Worm (Caenorhabditis elegans) whole organism, L1 larva: ENCODE data around the gene W01D2.6.
A peak's percentile ranks its signal among the peaks of the same experiment; 100 is the strongest.

Source experiments
- C16A3.4 ChIP-seq: fragments of 150-350 bp; optimal IDR thresholded peaks from 2 replicates; lab custom pipeline; 2014; ENCODE audit warnings: missing biosample characterization, missing genetic modification characterization
- C34B4.2 ChIP-seq: sonication (generic microtip); optimal IDR thresholded peaks from 2 replicates; lab custom pipeline; 2017; ENCODE audit warnings: mild to moderate bottlenecking, missing genetic modification characterization, missing compliant biosample characterization
- F16B12.6 ChIP-seq: fragments of 150-350 bp; optimal IDR thresholded peaks from 2 replicates; lab custom pipeline; 2014; ENCODE audit warnings: missing biosample characterization, missing genetic modification characterization
- Y116A8C.19 ChIP-seq: sonication (generic microtip); optimal IDR thresholded peaks from 2 replicates; lab custom pipeline; 2016; ENCODE audit warnings: missing compliant biosample characterization, missing genetic modification characterization, borderline replicate concordance
- aha-1 ChIP-seq: fragments of 150-350 bp; optimal IDR thresholded peaks from 2 replicates; lab custom pipeline; 2014; ENCODE audit warnings: missing biosample characterization, missing genetic modification characterization
- aly-2 ChIP-seq: fragments of 150-350 bp; optimal IDR thresholded peaks from 2 replicates; lab custom pipeline; 2014; ENCODE audit warnings: missing biosample characterization, missing genetic modification characterization
- ama-1 ChIP-seq: fragments of 150-350 bp; optimal IDR thresholded peaks from 2 replicates; lab custom pipeline; 2014
- blmp-1 ChIP-seq: fragments of 150-350 bp; optimal IDR thresholded peaks from 2 replicates; lab custom pipeline; 2014; ENCODE audit warnings: missing biosample characterization, missing genetic modification characterization
- ceh-63 ChIP-seq: fragments of 200-800 bp; sonication (Bioruptor generic); optimal IDR thresholded peaks from 2 replicates; lab custom pipeline; 2018; ENCODE audit warnings: mild to moderate bottlenecking, missing genetic modification characterization, missing compliant biosample characterization
- ceh-8 ChIP-seq: fragments of 200-800 bp; sonication (Bioruptor generic); optimal IDR thresholded peaks from 2 replicates; lab custom pipeline; 2018; ENCODE audit warnings: mild to moderate bottlenecking, missing genetic modification characterization, moderate library complexity, missing compliant biosample characterization
- ceh-88 ChIP-seq: fragments of 200-800 bp; sonication (Bioruptor generic); IDR thresholded peaks from 2 replicates; pipeline ENCODE4 v1.3.6; 2022; ENCODE audit warnings: missing genetic modification characterization, missing compliant biosample characterization
- ceh-90 ChIP-seq: sonication (generic microtip); optimal IDR thresholded peaks from 2 replicates; lab custom pipeline; 2016; ENCODE audit warnings: missing genetic modification characterization, missing compliant biosample characterization
- dpl-1 ChIP-seq, 3 experiments: fragments of 150-350 bp in 2 of 3; sonication (generic microtip) in 1 of 3; optimal IDR thresholded peaks; 2 replicates each; lab custom pipeline; 2014 to 2017; ENCODE audit warnings: missing biosample characterization in 3 of 3, missing genetic modification characterization in 3 of 3, missing genetic modification reagents in 3 of 3
- dsc-1 ChIP-seq: sonication (generic microtip); optimal IDR thresholded peaks from 2 replicates; lab custom pipeline; 2016; ENCODE audit warnings: mild to moderate bottlenecking, missing genetic modification characterization, missing compliant biosample characterization
- efl-1 ChIP-seq, 4 experiments: fragments of 150-350 bp; optimal IDR thresholded peaks in 3 of 4; peaks in 1 of 4; 1 replicate in 1 of 4; 2 replicates in 3 of 4; lab custom pipeline; 2014; ENCODE audit warnings: missing biosample characterization in 2 of 4, missing genetic modification characterization in 2 of 4, missing genetic modification reagents in 2 of 4
- efl-3 ChIP-seq: fragments of 200-800 bp; sonication (Bioruptor generic); optimal IDR thresholded peaks from 2 replicates; lab custom pipeline; 2018; ENCODE audit warnings: mild to moderate bottlenecking, missing genetic modification characterization, missing compliant biosample characterization
- egl-13 ChIP-seq: sonication (generic microtip); optimal IDR thresholded peaks from 2 replicates; lab custom pipeline; 2016; ENCODE audit warnings: missing genotype, missing genetic modification reagents, missing genetic modification characterization, missing compliant biosample characterization
- egl-27 ChIP-seq, 2 experiments: fragments of 150-350 bp in 1 of 2; sonication (generic microtip); optimal IDR thresholded peaks; 3 replicates each; lab custom pipeline; 2017 to 2018; ENCODE audit warnings: missing biosample characterization in 2 of 2, missing genetic modification characterization in 2 of 2, missing genetic modification reagents in 2 of 2
- elt-3 ChIP-seq, 6 experiments: fragments of 150-350 bp in 1 of 6; sonication (generic microtip); optimal IDR thresholded peaks; 2 replicates each; lab custom pipeline; 2017 to 2018; ENCODE audit warnings: missing biosample characterization in 6 of 6, missing genetic modification characterization in 6 of 6, inconsistent platforms in 1 of 6
- ets-5 ChIP-seq: fragments of 200-800 bp; sonication (Bioruptor generic); IDR thresholded peaks from 2 replicates; pipeline ENCODE4 v1.3.6; 2022; ENCODE audit warnings: missing genetic modification characterization, missing compliant biosample characterization
- fkh-4 ChIP-seq: sonication (generic microtip); optimal IDR thresholded peaks from 2 replicates; lab custom pipeline; 2016; ENCODE audit warnings: missing compliant biosample characterization, missing genetic modification characterization, borderline replicate concordance
- fkh-8 ChIP-seq: sonication (generic microtip); optimal IDR thresholded peaks from 2 replicates; lab custom pipeline; 2016; ENCODE audit warnings: mild to moderate bottlenecking, missing genetic modification characterization, missing compliant biosample characterization
- grh-1 ChIP-seq: fragments of 200-800 bp; sonication (Bioruptor generic); IDR thresholded peaks from 2 replicates; pipeline ENCODE4 v1.3.6; 2022; ENCODE audit warnings: missing genetic modification reagents, missing genetic modification characterization, missing compliant biosample characterization
- hlh-17 ChIP-seq: fragments of 200-800 bp; sonication (Bioruptor generic); optimal IDR thresholded peaks from 2 replicates; lab custom pipeline; 2018; ENCODE audit warnings: missing genetic modification characterization, mild to moderate bottlenecking, missing compliant biosample characterization, moderate library complexity, borderline replicate concordance
- hpl-2 ChIP-seq: fragments of 150-350 bp; optimal IDR thresholded peaks from 2 replicates; lab custom pipeline; 2014; ENCODE audit warnings: missing biosample characterization, missing genetic modification reagents, missing genetic modification characterization
- irx-1 ChIP-seq: sonication (generic microtip); optimal IDR thresholded peaks from 2 replicates; lab custom pipeline; 2016; ENCODE audit warnings: missing genetic modification characterization, missing compliant biosample characterization
- lin-13 ChIP-seq: fragments of 150-350 bp; optimal IDR thresholded peaks from 2 replicates; lab custom pipeline; 2014; ENCODE audit warnings: missing biosample characterization, missing genetic modification reagents, missing genetic modification characterization
- lin-35 ChIP-seq, 2 experiments: fragments of 150-350 bp; optimal IDR thresholded peaks; 2 replicates each; lab custom pipeline; 2014; ENCODE audit warnings: missing biosample characterization in 2 of 2, missing genetic modification characterization in 2 of 2, missing genetic modification reagents in 2 of 2
- lin-39 ChIP-seq: fragments of 150-350 bp; optimal IDR thresholded peaks from 2 replicates; lab custom pipeline; 2014; ENCODE audit warnings: missing biosample characterization, missing genetic modification reagents, missing genetic modification characterization
- lir-3 ChIP-seq: sonication (generic microtip); optimal IDR thresholded peaks from 2 replicates; lab custom pipeline; 2016; ENCODE audit warnings: mild to moderate bottlenecking, missing genetic modification characterization, moderate library complexity, missing compliant biosample characterization; ENCODE audit not compliant: poor library complexity
- mep-1 ChIP-seq: fragments of 150-350 bp; optimal IDR thresholded peaks from 2 replicates; lab custom pipeline; 2014; ENCODE audit warnings: missing biosample characterization, missing genetic modification characterization
- nhr-19 ChIP-seq: fragments of 200-800 bp; sonication (Bioruptor generic); conservative IDR thresholded peaks from 2 replicates; pipeline ENCODE4 v1.3.6; 2022; ENCODE audit warnings: missing genetic modification characterization, missing compliant biosample characterization
- nhr-20 ChIP-seq: sonication (generic microtip); optimal IDR thresholded peaks from 2 replicates; lab custom pipeline; 2016; ENCODE audit warnings: mild to moderate bottlenecking, missing genetic modification characterization, missing compliant biosample characterization
- nhr-47 ChIP-seq: sonication (generic microtip); optimal IDR thresholded peaks from 2 replicates; lab custom pipeline; 2016; ENCODE audit warnings: mild to moderate bottlenecking, missing genetic modification characterization, moderate library complexity, missing compliant biosample characterization
- nhr-76 ChIP-seq: sonication (generic microtip); optimal IDR thresholded peaks from 2 replicates; lab custom pipeline; 2017; ENCODE audit warnings: missing biosample characterization, missing genetic modification characterization
- nhr-84 ChIP-seq: sonication (generic microtip); optimal IDR thresholded peaks from 2 replicates; lab custom pipeline; 2017; ENCODE audit warnings: missing biosample characterization, missing genetic modification characterization
- nhr-85 ChIP-seq: sonication (generic microtip); peaks from one replicate; lab custom pipeline; 2016; ENCODE audit warnings: missing genetic modification characterization, inconsistent platforms, missing compliant biosample characterization
- pag-3 ChIP-seq: sonication (generic microtip); optimal IDR thresholded peaks from 2 replicates; lab custom pipeline; 2017; ENCODE audit warnings: missing genetic modification characterization, mild to moderate bottlenecking, missing compliant biosample characterization, antibody characterized with exemption, borderline replicate concordance; ENCODE audit not compliant: insufficient read depth
- pax-3 ChIP-seq: fragments of 200-800 bp; sonication (Bioruptor generic); optimal IDR thresholded peaks from 2 replicates; lab custom pipeline; 2018; ENCODE audit warnings: mild to moderate bottlenecking, missing genetic modification characterization, moderate library complexity, missing compliant biosample characterization
- skn-1 ChIP-seq: fragments of 150-350 bp; optimal IDR thresholded peaks from 2 replicates; lab custom pipeline; 2014; ENCODE audit warnings: missing biosample characterization, missing genetic modification characterization
- snu-23 ChIP-seq: sonication (generic microtip); optimal IDR thresholded peaks from 2 replicates; lab custom pipeline; 2016; ENCODE audit warnings: missing genetic modification characterization, missing compliant biosample characterization
- sup-37 ChIP-seq: fragments of 200-800 bp; sonication (Bioruptor generic); optimal IDR thresholded peaks from 2 replicates; lab custom pipeline; 2018; ENCODE audit warnings: mild to moderate bottlenecking, missing genetic modification characterization, missing compliant biosample characterization
- swsn-7 ChIP-seq: sonication (generic microtip); optimal IDR thresholded peaks from 2 replicates; lab custom pipeline; 2016; ENCODE audit warnings: missing genetic modification characterization, missing compliant biosample characterization
- tbx-2 ChIP-seq: sonication (generic microtip); optimal IDR thresholded peaks from 2 replicates; lab custom pipeline; 2016; ENCODE audit warnings: missing genetic modification characterization, missing compliant biosample characterization
- tlp-1 ChIP-seq: fragments of 150-350 bp; optimal IDR thresholded peaks from 2 replicates; lab custom pipeline; 2014; ENCODE audit warnings: missing biosample characterization, missing genetic modification characterization
- unc-30 ChIP-seq: sonication (generic microtip); optimal IDR thresholded peaks from 2 replicates; lab custom pipeline; 2017; ENCODE audit warnings: missing biosample characterization, missing genetic modification characterization
- unc-86 ChIP-seq: sonication (generic microtip); optimal IDR thresholded peaks from 2 replicates; lab custom pipeline; 2016; ENCODE audit warnings: missing genetic modification characterization, missing compliant biosample characterization
- xbp-1 ChIP-seq: sonication (generic microtip); optimal IDR thresholded peaks from 2 replicates; lab custom pipeline; 2016; ENCODE audit warnings: missing genetic modification characterization, missing compliant biosample characterization
- zip-4 ChIP-seq: fragments of 200-800 bp; sonication (Bioruptor generic); optimal IDR thresholded peaks from 2 replicates; lab custom pipeline; 2018; ENCODE audit warnings: mild to moderate bottlenecking, missing genetic modification characterization, moderate library complexity, missing compliant biosample characterization
- ztf-4 ChIP-seq: fragments of 150-350 bp; optimal IDR thresholded peaks from 2 replicates; lab custom pipeline; 2014; ENCODE audit warnings: missing biosample characterization, missing genetic modification characterization

W01D2.6 gene

ce11 chrII:14804259-14804899, 4.4 kb upstream of the W01D2.6 start, which contains the start of gene W01D2.3 (continued):
- TF ChIP-seq F16B12.6 = peak; percentile 28
- TF ChIP-seq fkh-4 = no peak
- TF ChIP-seq blmp-1 (tag; lab: Kevin White, UChicago) = peak; percentile 48
- peak; percentile 74 for TF ChIP-seq tbx-2 (tag; lab: Kevin White, UChicago)
- TF ChIP-seq egl-13 (tag; lab: Kevin White, UChicago) = peak; percentile 27
- peak; percentile 77 for TF ChIP-seq zip-4
- no peak for TF ChIP-seq unc-30 (tag; lab: Kevin White, UChicago)
- no peak for TF ChIP-seq ceh-63 (GFP tag; lab: Kevin White, UChicago)
- TF ChIP-seq xbp-1 (tag; lab: Kevin White, UChicago) = peak; percentile 69
- no peak for TF ChIP-seq egl-27 (tag; optimal IDR thresholded peaks at IDR 0.05; lab: Kevin White, UChicago)
- peak; percentile 81 for TF ChIP-seq aly-2 (tag; lab: Kevin White, UChicago)
- no peak for TF ChIP-seq pag-3 (tag; lab: Kevin White, UChicago)
- TF ChIP-seq Y116A8C.19 = no peak
- no peak for TF ChIP-seq tlp-1
- no peak for TF ChIP-seq hpl-2 (GFP tag; lab: Kevin White, UChicago)
- TF ChIP-seq swsn-7 (tag; lab: Kevin White, UChicago) = peak; percentile 84
- TF ChIP-seq nhr-84 = no peak
- TF ChIP-seq ama-1 (lab: Kevin White, UChicago) = no peak
- no peak for TF ChIP-seq fkh-8 (tag; lab: Kevin White, UChicago)
- no peak for TF ChIP-seq hlh-17 (GFP tag; lab: Kevin White, UChicago)
- TF ChIP-seq lir-3 (tag; lab: Kevin White, UChicago) = peak; percentile 32
- peak; percentile 70 for TF ChIP-seq unc-86 (tag; lab: Kevin White, UChicago)
- no peak for TF ChIP-seq ceh-90 (tag; lab: Kevin White, UChicago)
- peak; percentile 25 for TF ChIP-seq C34B4.2
- TF ChIP-seq nhr-19 (GFP tag; lab: Robert Waterston, UW) = peak; percentile 82
- peak; percentile 25 to 65 for TF ChIP-seq efl-1 (optimal IDR thresholded peaks at IDR 0.05; lab: Kevin White, UChicago)
- peak; percentile 41 to 97 for TF ChIP-seq efl-1 (GFP tag; optimal IDR thresholded peaks at IDR 0.05 in 1 of 2; lab: Kevin White, UChicago)
- peak; percentile 42 to 56 (median 54) for TF ChIP-seq dpl-1 (GFP tag; optimal IDR thresholded peaks at IDR 0.05; lab: Kevin White, UChicago)
- peak; percentile 92 for TF ChIP-seq nhr-47 (tag; lab: Kevin White, UChicago)
- TF ChIP-seq snu-23 (GFP tag; lab: Kevin White, UChicago) = peak; percentile 81
- TF ChIP-seq skn-1 = peak; percentile 61
- no peak for TF ChIP-seq aha-1 (tag; lab: Kevin White, UChicago)
- no peak for TF ChIP-seq lin-39 (tag; lab: Kevin White, UChicago)
- TF ChIP-seq lin-35 (GFP tag; optimal IDR thresholded peaks at IDR 0.05; lab: Kevin White, UChicago) = peak; percentile 46 to 54
- TF ChIP-seq lin-13 (GFP tag; lab: Kevin White, UChicago) = peak; percentile 28
- TF ChIP-seq nhr-76 = no peak
- TF ChIP-seq ztf-4 (tag; lab: Kevin White, UChicago) = peak; percentile 51
- TF ChIP-seq sup-37 = peak; percentile 59
- no peak for TF ChIP-seq elt-3 (tag; optimal IDR thresholded peaks at IDR 0.05; lab: Kevin White, UChicago)
- peak; percentile 64 for TF ChIP-seq ceh-8 (GFP tag; lab: Kevin White, UChicago)
- TF ChIP-seq nhr-20 = peak; percentile 79
- peak; percentile 59 for TF ChIP-seq efl-3 (GFP tag; lab: Kevin White, UChicago)
- TF ChIP-seq pax-3 (tag; lab: Kevin White, UChicago) = peak; percentile 13
- peak; percentile 88 for TF ChIP-seq nhr-85 (tag; lab: Kevin White, UChicago)
- TF ChIP-seq mep-1 (tag; lab: Kevin White, UChicago) = peak; percentile 26
- TF ChIP-seq C16A3.4 = peak; percentile 47
- TF ChIP-seq ceh-88 = peak; percentile 54; the same call in 1 of the 2 replicates
- no peak for TF ChIP-seq ets-5 (GFP tag; lab: Robert Waterston, UW)
- peak; percentile 86 for TF ChIP-seq dsc-1 (tag; lab: Kevin White, UChicago)
- peak; percentile 65 for TF ChIP-seq grh-1 (GFP tag; lab: Robert Waterston, UW)
- TF ChIP-seq irx-1 (tag; lab: Kevin White, UChicago) = peak; percentile 74
